Fruit fly (Drosophila melanogaster): ENCODE measurements around the gene tim.
A peak's percentile ranks its signal among the peaks of the same experiment; 100 is the strongest.

Gene tim

dm6 chr2L:3552773-3553172 is 44.9 kb upstream of the tim start:
- TF ChIP-seq bsh (GFP tag; optimal IDR thresholded peaks at IDR 0.05) (peak in 1 of 2 experiments; percentile 13), sens (GFP tag) (peak; percentile 76), Chrac-16 (GFP tag; optimal IDR thresholded peaks at IDR 0.05) (peak; percentile 25), gem (tag; optimal IDR thresholded peaks at IDR 0.05) (peak; percentile 24), Rx (GFP tag; IDR thresholded peaks at IDR 0.05) (peak; percentile 21; the same call in 1 of the 2 replicates), CG1603 (tag; optimal IDR thresholded peaks at IDR 0.05) (peak; percentile 38), phol (tag; optimal IDR thresholded peaks at IDR 0.05) (peak; percentile 17), dan (GFP tag; IDR thresholded peaks at IDR 0.05) (peak; percentile 37; the same call in 1 of the 2 replicates), CG10979 (tag; optimal IDR thresholded peaks at IDR 0.05) (peak; percentile 35), zfh1 (GFP tag; IDR thresholded peaks at IDR 0.05) (0 out of 3 replicates have a peak, but pooled peaks have one; percentile 43), gsb (GFP tag; IDR thresholded peaks at IDR 0.05) (no peak), prd (optimal IDR thresholded peaks at IDR 0.05) (no peak), prd (GFP tag; IDR thresholded peaks at IDR 0.05) (peak; percentile 72; the same call in 2 of the 3 replicates), ERR (GFP tag; optimal IDR thresholded peaks at IDR 0.05) (no peak), CG4404 (GFP tag; IDR thresholded peaks at IDR 0.05) (peak; percentile 59), dmrt11E (tag; optimal IDR thresholded peaks at IDR 0.05) (peak; percentile 23), CG7271 (tag; optimal IDR thresholded peaks at IDR 0.05) (peak; percentile 38), gt (GFP tag; IDR thresholded peaks at IDR 0.05) (no peak), Xrp1 (GFP tag; IDR thresholded peaks at IDR 0.05) (peak; percentile 22; the same call in 1 of the 2 replicates), CG2712 (tag; optimal IDR thresholded peaks at IDR 0.05) (peak; percentile 19), pfk (GFP tag; optimal IDR thresholded peaks at IDR 0.05) (no peak), CG10267 (tag; optimal IDR thresholded peaks at IDR 0.05) (peak; percentile 4), CG8924 (tag; optimal IDR thresholded peaks at IDR 0.05) (no peak), zen (tag; optimal IDR thresholded peaks at IDR 0.05) (peak; percentile 70), CG15696 (tag; optimal IDR thresholded peaks at IDR 0.05) (peak; percentile 30), CG16815 (GFP tag; optimal IDR thresholded peaks at IDR 0.05) (peak; percentile 15), CG10959 (GFP tag; IDR thresholded peaks at IDR 0.05) (0 out of 2 replicates have a peak, but pooled peaks have one; percentile 15), tna (GFP tag; IDR thresholded peaks at IDR 0.05; ENCODE audit: partially characterized antibody) (no peak), chif (GFP tag; optimal IDR thresholded peaks at IDR 0.05) (peak in 1 of 2 experiments; percentile 25), nom (GFP tag; optimal IDR thresholded peaks at IDR 0.05) (peak; percentile 44)

dm6 chr2L:3550583-3550982 is 42.7 kb upstream of the tim start:
- TF ChIP-seq sd (tag; optimal IDR thresholded peaks at IDR 0.05) = peak; percentile 13
- TF ChIP-seq CG12104 (GFP tag; optimal IDR thresholded peaks at IDR 0.05) = no peak
- peak; percentile 84 for TF ChIP-seq grn (GFP tag; optimal IDR thresholded peaks at IDR 0.05)
- TF ChIP-seq Hsf (GFP tag; optimal IDR thresholded peaks at IDR 0.05) = no peak
- TF ChIP-seq Sox102F (GFP tag; optimal IDR thresholded peaks at IDR 0.05) = no peak
- no peak for TF ChIP-seq dmrt11E (tag; optimal IDR thresholded peaks at IDR 0.05)
- no peak for TF ChIP-seq CG18764 (GFP tag; optimal IDR thresholded peaks at IDR 0.05)
- no peak for TF ChIP-seq zfh1 (GFP tag; IDR thresholded peaks at IDR 0.05)
- no peak for TF ChIP-seq nerfin-2 (GFP tag; IDR thresholded peaks at IDR 0.05; ENCODE audit: partially characterized antibody)
- TF ChIP-seq sqz (GFP tag; optimal IDR thresholded peaks at IDR 0.05) = no peak
- TF ChIP-seq Med (GFP tag) = peak; percentile 43
- no peak for TF ChIP-seq klu (GFP tag; IDR thresholded peaks at IDR 0.05)
- TF ChIP-seq CG8089 (GFP tag; optimal IDR thresholded peaks at IDR 0.05) = no peak
- no peak for TF ChIP-seq bigmax (GFP tag; optimal IDR thresholded peaks at IDR 0.05)
- 0 out of 3 replicates have a peak, but pooled peaks have one; percentile 15 for TF ChIP-seq CG2199 (GFP tag; IDR thresholded peaks at IDR 0.05)
- no peak for TF ChIP-seq HmgD (GFP tag; optimal IDR thresholded peaks at IDR 0.05)
- peak; percentile 11 for TF ChIP-seq CG12769 (tag; optimal IDR thresholded peaks at IDR 0.05)
- TF ChIP-seq CG1603 (tag; optimal IDR thresholded peaks at IDR 0.05) = peak; percentile 3
- TF ChIP-seq Abd-B (GFP tag; optimal IDR thresholded peaks at IDR 0.05) = no peak
- TF ChIP-seq HLH4C (GFP tag; IDR thresholded peaks at IDR 0.05; ENCODE audit: partially characterized antibody) = no peak
- TF ChIP-seq D19A (tag; optimal IDR thresholded peaks at IDR 0.05) = peak; percentile 92
- TF ChIP-seq prd (optimal IDR thresholded peaks at IDR 0.05) = no peak
- 0 out of 3 replicates have a peak, but pooled peaks have one; percentile 18 for TF ChIP-seq prd (GFP tag; IDR thresholded peaks at IDR 0.05)
- TF ChIP-seq pan (optimal IDR thresholded peaks at IDR 0.05) = no peak
- no peak for TF ChIP-seq pan (GFP tag; optimal IDR thresholded peaks at IDR 0.05 in 1 of 2, IDR thresholded peaks at IDR 0.05 in 1 of 2)
- TF ChIP-seq ap (GFP tag; IDR thresholded peaks at IDR 0.05) = no peak
